Worm (Caenorhabditis elegans): ENCODE data around the gene exc-5.

DNA sequence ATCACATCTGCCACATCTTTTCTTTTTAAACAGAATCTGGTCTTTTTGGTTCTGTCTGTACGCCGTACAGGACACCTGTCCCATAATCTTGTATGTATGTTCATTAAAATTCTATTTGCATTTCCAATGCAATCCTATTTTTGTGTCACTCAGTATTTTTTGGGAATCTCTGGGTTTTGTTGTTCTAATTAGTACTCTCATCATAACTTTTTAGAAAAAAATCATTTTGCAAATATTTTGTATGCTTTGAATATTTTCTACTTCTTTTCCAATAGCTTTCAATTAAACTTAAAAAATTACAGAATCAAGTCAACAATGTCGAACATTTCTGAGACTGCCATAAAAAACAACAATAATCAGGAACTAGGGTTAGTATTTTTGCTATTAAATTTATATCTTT, 6.6 kb upstream of the exc-5 start, which contains the start of gene T28C6.3:
- TF ChIP-seq aly-1 (tag; optimal IDR thresholded peaks at IDR 0.05): no peak
- TF ChIP-seq scrt-1 (GFP tag; IDR thresholded peaks at IDR 0.05): no peak
- TF ChIP-seq ets-7 (tag; optimal IDR thresholded peaks at IDR 0.05): no peak
- TF ChIP-seq ama-1 (optimal IDR thresholded peaks at IDR 0.05): no peak
- no peak for TF ChIP-seq flt-1 (GFP tag; IDR thresholded peaks at IDR 0.05)
- no peak for TF ChIP-seq pes-1 (GFP tag; IDR thresholded peaks at IDR 0.05)
- no peak for TF ChIP-seq ceh-13 (GFP tag; optimal IDR thresholded peaks at IDR 0.05)
- TF ChIP-seq sea-1 (GFP tag; conservative IDR thresholded peaks at IDR 0.05): no peak
- no peak for TF ChIP-seq hnd-1 (tag; optimal IDR thresholded peaks at IDR 0.05)
- no peak for TF ChIP-seq tra-4 (tag; optimal IDR thresholded peaks at IDR 0.05)
- no peak for TF ChIP-seq tbx-37 (GFP tag; conservative IDR thresholded peaks at IDR 0.05)
- TF ChIP-seq ceh-36 (tag; optimal IDR thresholded peaks at IDR 0.05): no peak
